Worm (Caenorhabditis elegans) whole organism, young adult: ENCODE data around the gene ZK105.13.

Experiments
- atf-7 ChIP-seq: sonication (generic microtip); optimal IDR thresholded peaks from 2 replicates; lab custom pipeline; 2017; ENCODE audit warnings: mild to moderate bottlenecking, missing genetic modification characterization, missing compliant biosample characterization
- ets-4 ChIP-seq: fragments of 200-800 bp; sonication (Bioruptor generic); optimal IDR thresholded peaks from 2 replicates; lab custom pipeline; 2018; ENCODE audit warnings: mild to moderate bottlenecking, missing genetic modification characterization, missing compliant biosample characterization
- unc-62 ChIP-seq: fragments of 150-350 bp; optimal IDR thresholded peaks from 2 replicates; lab custom pipeline; 2014; ENCODE audit warnings: missing biosample characterization, missing genetic modification reagents, missing genetic modification characterization

- TF ChIP-seq unc-62 (GFP tag; lab: Kevin White, UChicago): no peak
- TF ChIP-seq atf-7: no peak
- TF ChIP-seq ets-4: no peak
These were observed 24.7 kb upstream of the ZK105.13 start, which contains the start of gene srr-9 for ce11 chrV:7737710-7738109.
